Worm (Caenorhabditis elegans) whole organism, mixed stage, embryonic: ENCODE measurements around the gene srh-218.

Source experiments
- M03D4.4 ChIP-seq: sonication (generic microtip); optimal IDR thresholded peaks from 2 replicates; lab custom pipeline; 2017; ENCODE audit warnings: mild to moderate bottlenecking, missing genetic modification characterization, missing compliant biosample characterization
- bed-3 ChIP-seq: fragments of 200-800 bp; sonication (Bioruptor generic); optimal IDR thresholded peaks from 3 replicates; lab custom pipeline; 2018; ENCODE audit warnings: mild to moderate bottlenecking, missing genetic modification characterization, moderate library complexity, missing compliant biosample characterization
- blmp-1 ChIP-seq: fragments of 150-350 bp; optimal IDR thresholded peaks from 2 replicates; lab custom pipeline; 2014; ENCODE audit warnings: missing biosample characterization, missing genetic modification characterization
- ceh-43 ChIP-seq: fragments of 200-800 bp; sonication (Bioruptor generic); optimal IDR thresholded peaks from 2 replicates; lab custom pipeline; 2018; ENCODE audit warnings: mild to moderate bottlenecking, missing genetic modification characterization, moderate library complexity, missing compliant biosample characterization
- ceh-83 ChIP-seq: fragments of 200-800 bp; sonication (Bioruptor generic); optimal IDR thresholded peaks from 2 replicates; lab custom pipeline; 2018; ENCODE audit warnings: mild to moderate bottlenecking, missing genetic modification characterization, missing compliant biosample characterization
- ces-1 ChIP-seq: fragments of 150-350 bp; optimal IDR thresholded peaks from 2 replicates; lab custom pipeline; 2014; ENCODE audit warnings: missing biosample characterization, missing genetic modification reagents, missing genetic modification characterization
- drap-1 ChIP-seq: fragments of 200-800 bp; sonication (Bioruptor generic); optimal IDR thresholded peaks from 3 replicates; lab custom pipeline; 2018; ENCODE audit warnings: mild to moderate bottlenecking, missing genetic modification characterization, missing compliant biosample characterization
- elt-1 ChIP-seq: sonication (generic microtip); optimal IDR thresholded peaks from 2 replicates; lab custom pipeline; 2017; ENCODE audit warnings: missing genetic modification characterization, mild to moderate bottlenecking, missing compliant biosample characterization, antibody characterized with exemption, moderate library complexity, borderline replicate concordance; ENCODE audit not compliant: insufficient read depth
- elt-3 ChIP-seq: fragments of 150-350 bp; optimal IDR thresholded peaks from 2 replicates; lab custom pipeline; 2014; ENCODE audit warnings: missing biosample characterization, missing genetic modification characterization
- flh-1 ChIP-seq: fragments of 200-800 bp; sonication (Bioruptor generic); optimal IDR thresholded peaks from 2 replicates; lab custom pipeline; 2018; ENCODE audit warnings: mild to moderate bottlenecking, missing genetic modification characterization, moderate library complexity, missing compliant biosample characterization
- hlh-1 ChIP-seq: fragments of 150-350 bp; optimal IDR thresholded peaks from 2 replicates; lab custom pipeline; 2014; ENCODE audit warnings: missing biosample characterization, missing genetic modification reagents, missing genetic modification characterization
- lin-13 ChIP-seq: fragments of 150-350 bp; optimal IDR thresholded peaks from 2 replicates; lab custom pipeline; 2014; ENCODE audit warnings: missing biosample characterization, missing genetic modification characterization
- lin-32 ChIP-seq: fragments of 200-800 bp; sonication (Bioruptor generic); optimal IDR thresholded peaks from 2 replicates; lab custom pipeline; 2018; ENCODE audit warnings: mild to moderate bottlenecking, missing genetic modification characterization, missing compliant biosample characterization
- lsy-2 ChIP-seq: fragments of 150-350 bp; optimal IDR thresholded peaks from 2 replicates; lab custom pipeline; 2014; ENCODE audit warnings: missing biosample characterization, missing genetic modification characterization
- mab-5 ChIP-seq: fragments of 150-350 bp; optimal IDR thresholded peaks from 2 replicates; lab custom pipeline; 2014; ENCODE audit warnings: missing biosample characterization, missing genetic modification characterization
- mep-1 ChIP-seq: fragments of 150-350 bp; optimal IDR thresholded peaks from 2 replicates; lab custom pipeline; 2017; ENCODE audit warnings: missing biosample characterization, missing genetic modification reagents, missing genetic modification characterization, inconsistent platforms
- mls-2 ChIP-seq: sonication (generic microtip); optimal IDR thresholded peaks from 2 replicates; lab custom pipeline; 2016; ENCODE audit warnings: mild to moderate bottlenecking, missing genetic modification characterization, moderate library complexity, missing compliant biosample characterization
- nhr-12 ChIP-seq: fragments of 150-350 bp; optimal IDR thresholded peaks from 2 replicates; lab custom pipeline; 2014; ENCODE audit warnings: missing biosample characterization, missing genetic modification characterization
- nhr-2 ChIP-seq: fragments of 150-350 bp; optimal IDR thresholded peaks from 2 replicates; lab custom pipeline; 2014; ENCODE audit warnings: missing biosample characterization, missing genetic modification characterization
- nhr-237 ChIP-seq: fragments of 150-350 bp; optimal IDR thresholded peaks from 2 replicates; lab custom pipeline; 2014; ENCODE audit warnings: missing biosample characterization, missing genetic modification characterization
- nhr-28 ChIP-seq: fragments of 150-350 bp; optimal IDR thresholded peaks from 2 replicates; lab custom pipeline; 2014; ENCODE audit warnings: missing biosample characterization, missing genetic modification characterization
- nhr-76 ChIP-seq: sonication (generic microtip); optimal IDR thresholded peaks from 2 replicates; lab custom pipeline; 2017; ENCODE audit warnings: missing biosample characterization, missing genetic modification characterization
- pha-4 ChIP-seq: fragments of 150-350 bp; optimal IDR thresholded peaks from 2 replicates; lab custom pipeline; 2018; ENCODE audit warnings: missing biosample characterization, missing genetic modification reagents, missing genetic modification characterization
- snpc-4 ChIP-seq: fragments of 150-350 bp; optimal IDR thresholded peaks from 2 replicates; lab custom pipeline; 2014; ENCODE audit warnings: missing biosample characterization, missing genetic modification characterization
- sptf-1 ChIP-seq: sonication (generic microtip); optimal IDR thresholded peaks from 2 replicates; lab custom pipeline; 2017; ENCODE audit warnings: mild to moderate bottlenecking, missing genetic modification characterization, moderate library complexity, missing compliant biosample characterization
- tbx-8 ChIP-seq: fragments of 200-800 bp; sonication (Bioruptor generic); optimal IDR thresholded peaks from 2 replicates; lab custom pipeline; 2018; ENCODE audit warnings: mild to moderate bottlenecking, missing genetic modification characterization, moderate library complexity, missing compliant biosample characterization
- unc-120 ChIP-seq: sonication (generic microtip); optimal IDR thresholded peaks from 2 replicates; lab custom pipeline; 2017; ENCODE audit warnings: missing genetic modification characterization, missing compliant biosample characterization; ENCODE audit not compliant: poor library complexity, severe bottlenecking
- unc-39 ChIP-seq: fragments of 150-350 bp; optimal IDR thresholded peaks from 2 replicates; lab custom pipeline; 2014; ENCODE audit warnings: missing biosample characterization, missing genetic modification characterization
- unc-62 ChIP-seq: fragments of 150-350 bp; optimal IDR thresholded peaks from 2 replicates; lab custom pipeline; 2014; ENCODE audit warnings: missing biosample characterization, missing genetic modification reagents, missing genetic modification characterization
- zip-8 ChIP-seq: fragments of 150-350 bp; optimal IDR thresholded peaks from 2 replicates; lab custom pipeline; 2014; ENCODE audit warnings: missing biosample characterization, missing genetic modification characterization

srh-218 gene

ce11 chrV:15478597-15478996, 15.2 kb upstream of the srh-218 start, which contains the start of gene C06B8.2:
C06B8.2 (minus strand) TSS chrV:15478749.
- TF ChIP-seq drap-1 (GFP tag; lab: Kevin White, UChicago) (no peak), snpc-4 (tag; lab: Kevin White, UChicago) (no peak), zip-8 (no peak), pha-4 (tag; lab: Kevin White, UChicago) (no peak), elt-3 (no peak), lin-32 (GFP tag; lab: Kevin White, UChicago) (no peak), nhr-28 (no peak), mls-2 (tag; lab: Kevin White, UChicago) (no peak), nhr-76 (tag; lab: Kevin White, UChicago) (no peak), ceh-83 (GFP tag; lab: Kevin White, UChicago) (no peak), blmp-1 (tag; lab: Kevin White, UChicago) (no peak), nhr-237 (no peak), lin-13 (no peak), unc-120 (tag; lab: Kevin White, UChicago) (no peak)
- TF ChIP-seq, all 35 proteins: peak for 0

- TF ChIP-seq drap-1 (GFP tag; lab: Kevin White, UChicago): no peak
- no peak for TF ChIP-seq elt-3
- no peak for TF ChIP-seq snpc-4 (tag; lab: Kevin White, UChicago)
- no peak for TF ChIP-seq unc-62
- TF ChIP-seq lsy-2 (tag; lab: Kevin White, UChicago): no peak
- no peak for TF ChIP-seq ceh-43 (GFP tag; lab: Kevin White, UChicago)
- no peak for TF ChIP-seq lin-13
- TF ChIP-seq elt-1 (tag; lab: Kevin White, UChicago): no peak
- TF ChIP-seq sptf-1 (tag; lab: Kevin White, UChicago): no peak
- no peak for TF ChIP-seq tbx-8 (GFP tag; lab: Kevin White, UChicago)
- no peak for TF ChIP-seq nhr-76 (tag; lab: Kevin White, UChicago)
- TF ChIP-seq nhr-12 (tag; lab: Kevin White, UChicago): no peak
- no peak for TF ChIP-seq pha-4 (tag; lab: Kevin White, UChicago)
- no peak for TF ChIP-seq lin-32 (GFP tag; lab: Kevin White, UChicago)
- no peak for TF ChIP-seq M03D4.4 (tag; lab: Kevin White, UChicago)
- TF ChIP-seq ces-1 (GFP tag; lab: Kevin White, UChicago): no peak
- no peak for TF ChIP-seq unc-120 (tag; lab: Kevin White, UChicago)
- no peak for TF ChIP-seq zip-8
- TF ChIP-seq unc-39 (tag; lab: Kevin White, UChicago): no peak
These were observed 14.7 kb upstream of the srh-218 start for ce11 chrV:15479107-15479506.

ce11 chrV:15479825-15480224, 14.0 kb upstream of the srh-218 start:
- no peak for TF ChIP-seq unc-120 (tag; lab: Kevin White, UChicago)
- no peak for TF ChIP-seq tbx-8 (GFP tag; lab: Kevin White, UChicago)
- TF ChIP-seq nhr-76 (tag; lab: Kevin White, UChicago): no peak
- TF ChIP-seq pha-4 (tag; lab: Kevin White, UChicago): no peak
- no peak for TF ChIP-seq hlh-1 (tag; lab: Kevin White, UChicago)
- TF ChIP-seq flh-1: no peak
- TF ChIP-seq mab-5 (tag; lab: Kevin White, UChicago): no peak
- TF ChIP-seq nhr-237: no peak
- TF ChIP-seq mls-2 (tag; lab: Kevin White, UChicago): no peak
- no peak for TF ChIP-seq ces-1 (GFP tag; lab: Kevin White, UChicago)
- TF ChIP-seq unc-62: no peak
- TF ChIP-seq mep-1 (tag; lab: Kevin White, UChicago): no peak
- TF ChIP-seq elt-1 (tag; lab: Kevin White, UChicago): no peak
- TF ChIP-seq nhr-28: no peak
- TF ChIP-seq nhr-12 (tag; lab: Kevin White, UChicago): no peak
- no peak for TF ChIP-seq sptf-1 (tag; lab: Kevin White, UChicago)
- no peak for TF ChIP-seq drap-1 (GFP tag; lab: Kevin White, UChicago)

- TF ChIP-seq unc-120 (tag; lab: Kevin White, UChicago) (no peak), mls-2 (tag; lab: Kevin White, UChicago) (no peak), bed-3 (GFP tag; lab: Kevin White, UChicago) (no peak), nhr-76 (tag; lab: Kevin White, UChicago) (no peak), nhr-2 (tag; lab: Kevin White, UChicago) (no peak), flh-1 (no peak)
These were observed 13.2 kb upstream of the srh-218 start for ce11 chrV:15480505-15481075.
